Worm (Caenorhabditis elegans): ENCODE data around the gene E02H4.8.

ce11 chrX:14241531-14241930 is 21.8 kb downstream of the E02H4.8 start:
- TF ChIP-seq ztf-11 (tag; optimal IDR thresholded peaks at IDR 0.05) (no peak), nhr-237 (tag; optimal IDR thresholded peaks at IDR 0.05) (no peak), ces-1 (GFP tag; optimal IDR thresholded peaks at IDR 0.05) (no peak)
